Worm (Caenorhabditis elegans): ENCODE measurements around the gene T04H1.13.

Gene T04H1.13

ce11 chrV:12235502-12235901 is 9.3 kb downstream of the T04H1.13 start:
- TF ChIP-seq lsy-2 (tag; optimal IDR thresholded peaks at IDR 0.05): peak in 1 of 2 experiments; percentile 25
- TF ChIP-seq F13H6.1 (tag; optimal IDR thresholded peaks at IDR 0.05): peak; percentile 28
- peak; percentile 32 for TF ChIP-seq C34F6.9 (tag; optimal IDR thresholded peaks at IDR 0.05)
- TF ChIP-seq nhr-129 (tag; optimal IDR thresholded peaks at IDR 0.05): peak; percentile 35
- peak; percentile 57 for TF ChIP-seq sma-9 (GFP tag; optimal IDR thresholded peaks at IDR 0.05)
- no peak for TF ChIP-seq sma-9 (tag; optimal IDR thresholded peaks at IDR 0.05)
- TF ChIP-seq egl-27 (tag; optimal IDR thresholded peaks at IDR 0.05): no peak

- TF ChIP-seq nhr-77 (tag; optimal IDR thresholded peaks at IDR 0.05): no peak
- no peak for TF ChIP-seq peb-1 (tag; optimal IDR thresholded peaks at IDR 0.05)
- TF ChIP-seq ztf-4 (tag; optimal IDR thresholded peaks at IDR 0.05): no peak
- TF ChIP-seq aly-2 (tag; optimal IDR thresholded peaks at IDR 0.05): no peak
- no peak for TF ChIP-seq gmeb-1 (tag; optimal IDR thresholded peaks at IDR 0.05)
- no peak for TF ChIP-seq egl-27 (tag; optimal IDR thresholded peaks at IDR 0.05)
- no peak for TF ChIP-seq zag-1 (tag; optimal IDR thresholded peaks at IDR 0.05)
- no peak for TF ChIP-seq lsy-2 (tag; optimal IDR thresholded peaks at IDR 0.05)
- no peak for TF ChIP-seq dmd-4 (tag; optimal IDR thresholded peaks at IDR 0.05)
- no peak for TF ChIP-seq R02D3.7 (tag; optimal IDR thresholded peaks at IDR 0.05)
- TF ChIP-seq nhr-21 (tag; optimal IDR thresholded peaks at IDR 0.05): no peak
- TF ChIP-seq unc-39 (tag; optimal IDR thresholded peaks at IDR 0.05): no peak
- no peak for TF ChIP-seq Y55F3AM.14 (GFP tag; optimal IDR thresholded peaks at IDR 0.05)
- TF ChIP-seq blmp-1 (tag; optimal IDR thresholded peaks at IDR 0.05; ENCODE audit: insufficient read depth): no peak
- peak; percentile 1 for TF ChIP-seq sma-9 (GFP tag; optimal IDR thresholded peaks at IDR 0.05)
- no peak for TF ChIP-seq sma-9 (tag; optimal IDR thresholded peaks at IDR 0.05)
- TF ChIP-seq ceh-16 (tag; optimal IDR thresholded peaks at IDR 0.05): no peak
- no peak for TF ChIP-seq nhr-237 (tag; optimal IDR thresholded peaks at IDR 0.05)
- TF ChIP-seq lin-13 (GFP tag; optimal IDR thresholded peaks at IDR 0.05): no peak
- TF ChIP-seq F13H6.1 (tag; optimal IDR thresholded peaks at IDR 0.05): peak; percentile 73
- no peak for TF ChIP-seq mdl-1 (tag; optimal IDR thresholded peaks at IDR 0.05)
- TF ChIP-seq nhr-129 (tag; optimal IDR thresholded peaks at IDR 0.05): peak; percentile 28
- TF ChIP-seq ZK546.5 (tag; optimal IDR thresholded peaks at IDR 0.05): no peak
- no peak for TF ChIP-seq nhr-23 (tag; optimal IDR thresholded peaks at IDR 0.05)
- no peak for TF ChIP-seq crh-2 (tag; optimal IDR thresholded peaks at IDR 0.05)
Measured at ce11 chrV:12234293-12235004, 10.4 kb downstream of the T04H1.13 start, which contains the start of gene myo-3. Gene myo-3, minus strand, starts transcription at chrV:12234343.

ce11 chrV:12233425-12233824 is 11.4 kb downstream of the T04H1.13 start:
- TF ChIP-seq fos-1 (tag; optimal IDR thresholded peaks at IDR 0.05): no peak
- peak; percentile 54 for TF ChIP-seq nhr-129 (tag; optimal IDR thresholded peaks at IDR 0.05)
- no peak for TF ChIP-seq nhr-25 (tag; optimal IDR thresholded peaks at IDR 0.05)
- peak; percentile 76 for TF ChIP-seq F13H6.1 (tag; optimal IDR thresholded peaks at IDR 0.05)
- peak; percentile 39 for TF ChIP-seq sma-9 (GFP tag; optimal IDR thresholded peaks at IDR 0.05)
- TF ChIP-seq sma-9 (tag; optimal IDR thresholded peaks at IDR 0.05): no peak

ce11 chrV:12213027-12213426 is 31.8 kb downstream of the T04H1.13 start, which contains the start of gene vab-8:
Gene vab-8, plus strand, starts transcription at chrV:12213327.
- TF ChIP-seq lin-11 (tag; optimal IDR thresholded peaks at IDR 0.05) (no peak), C34F6.9 (tag; optimal IDR thresholded peaks at IDR 0.05) (no peak), mab-5 (tag; optimal IDR thresholded peaks at IDR 0.05) (no peak), fos-1 (tag; optimal IDR thresholded peaks at IDR 0.05) (peak; percentile 47)

- peak; percentile 32 for TF ChIP-seq zag-1 (tag; optimal IDR thresholded peaks at IDR 0.05)
- no peak for TF ChIP-seq nhr-21 (tag; optimal IDR thresholded peaks at IDR 0.05)
- peak; percentile 20 for TF ChIP-seq unc-55 (GFP tag; optimal IDR thresholded peaks at IDR 0.05)
- peak; percentile 30 for TF ChIP-seq F13H6.1 (tag; optimal IDR thresholded peaks at IDR 0.05)
- peak; percentile 23 for TF ChIP-seq nhr-129 (tag; optimal IDR thresholded peaks at IDR 0.05)
- no peak for TF ChIP-seq blmp-1 (tag; optimal IDR thresholded peaks at IDR 0.05; ENCODE audit: insufficient read depth)
- no peak for TF ChIP-seq ZK546.5 (tag; optimal IDR thresholded peaks at IDR 0.05)
Measured at ce11 chrV:12211090-12211489, 33.7 kb downstream of the T04H1.13 start.

ce11 chrV:12209951-12210350 is 34.9 kb downstream of the T04H1.13 start:
- TF ChIP-seq elt-1 (tag; optimal IDR thresholded peaks at IDR 0.05): no peak
- TF ChIP-seq alr-1 (tag; optimal IDR thresholded peaks at IDR 0.05): no peak
- TF ChIP-seq R02D3.7 (tag; optimal IDR thresholded peaks at IDR 0.05): no peak
